Fruit fly (Drosophila melanogaster): ENCODE data around the gene CG4751.

DNA sequence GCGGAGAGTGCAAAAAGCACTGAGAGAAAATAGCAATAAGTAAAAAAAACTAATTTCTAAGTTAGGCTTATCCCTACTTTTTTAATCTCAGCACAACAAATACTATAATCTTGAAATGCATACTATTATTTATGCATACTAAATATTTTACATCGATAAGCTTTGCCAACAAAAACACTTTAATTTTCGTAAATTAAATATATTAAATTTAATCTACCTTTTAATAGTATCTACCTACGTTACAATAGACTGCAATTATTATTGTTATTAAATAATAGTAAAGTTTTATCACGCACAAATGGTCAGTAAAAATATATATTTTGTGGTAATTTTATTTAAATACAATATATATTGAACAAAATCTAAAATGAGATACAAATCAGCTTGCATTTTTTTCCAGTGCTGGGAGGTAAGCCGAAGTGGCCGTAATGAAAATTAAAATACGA lies 51.6 kb downstream of the CG4751 start:
- TF ChIP-seq CG8159 (tag; optimal IDR thresholded peaks at IDR 0.05), result peak; percentile 96
- TF ChIP-seq gl (tag; optimal IDR thresholded peaks at IDR 0.05), result peak; percentile 48
- no peak for TF ChIP-seq CG32121 (GFP tag; IDR thresholded peaks at IDR 0.05)
- TF ChIP-seq CG13204 (GFP tag; optimal IDR thresholded peaks at IDR 0.05), result no peak
- TF ChIP-seq EcR (GFP tag; optimal IDR thresholded peaks at IDR 0.05), result no peak
- peak; percentile 91 for TF ChIP-seq CG9948 (tag; optimal IDR thresholded peaks at IDR 0.05)
- TF ChIP-seq CG15710 (tag; optimal IDR thresholded peaks at IDR 0.05), result peak; percentile 94
- peak; percentile 82 for TF ChIP-seq CG34367 (tag; optimal IDR thresholded peaks at IDR 0.05)
- TF ChIP-seq CG4496 (GFP tag; IDR thresholded peaks at IDR 0.05), result no peak
- TF ChIP-seq Pif1B (GFP tag; optimal IDR thresholded peaks at IDR 0.05), result peak; percentile 24
- TF ChIP-seq Pif1A (GFP tag; optimal IDR thresholded peaks at IDR 0.05), result no peak
